Fruit fly (Drosophila melanogaster): Measurements from ENCODE around the gene Pfdn5.

Pfdn5 gene

dm6 chr3R:22491088-22491879 lies 4.4 kb downstream of the Pfdn5 start, which contains the start of the genes CCT1 and tHMG1 (continued):
- TF ChIP-seq CG1647 (GFP tag; optimal IDR thresholded peaks at IDR 0.05) (no peak), tx (GFP tag; optimal IDR thresholded peaks at IDR 0.05) (peak; percentile 47), Sin3A (optimal IDR thresholded peaks at IDR 0.05) (peak; percentile 51), sr (GFP tag; IDR thresholded peaks at IDR 0.05) (no peak), Stat92E (GFP tag; optimal IDR thresholded peaks at IDR 0.05) (no peak), CG3281 (GFP tag; optimal IDR thresholded peaks at IDR 0.05) (peak; percentile 73), bigmax (GFP tag; optimal IDR thresholded peaks at IDR 0.05) (peak; percentile 84), Nf-YB (GFP tag; optimal IDR thresholded peaks at IDR 0.05) (no peak), B-H1 (GFP tag; IDR thresholded peaks at IDR 0.05) (no peak), emc (GFP tag; optimal IDR thresholded peaks at IDR 0.05) (no peak), nau (GFP tag; optimal IDR thresholded peaks at IDR 0.05) (no peak), gfzf (GFP tag; optimal IDR thresholded peaks at IDR 0.05) (peak; percentile 14), Mes4 (GFP tag; optimal IDR thresholded peaks at IDR 0.05) (no peak), ac (GFP tag; optimal IDR thresholded peaks at IDR 0.05) (no peak), CG34376 (GFP tag; optimal IDR thresholded peaks at IDR 0.05) (no peak), CG17359 (tag; optimal IDR thresholded peaks at IDR 0.05) (no peak), CG6854 (GFP tag; optimal IDR thresholded peaks at IDR 0.05) (no peak), tgo (GFP tag; IDR thresholded peaks at IDR 0.05) (no peak), Atf-2 (GFP tag; optimal IDR thresholded peaks at IDR 0.05) (no peak), Bgb (GFP tag; IDR thresholded peaks at IDR 0.05; ENCODE audit: partially characterized antibody) (peak; percentile 93), sim (GFP tag; IDR thresholded peaks at IDR 0.05) (no peak), Sry-β (GFP tag; optimal IDR thresholded peaks at IDR 0.05) (no peak), CG9797 (GFP tag; optimal IDR thresholded peaks at IDR 0.05) (peak; percentile 23), zen2 (GFP tag; IDR thresholded peaks at IDR 0.05; ENCODE audit: partially characterized antibody) (peak; percentile 95), vnd (GFP tag; IDR thresholded peaks at IDR 0.05; ENCODE audit: partially characterized antibody) (peak; percentile 97), dpn (GFP tag; optimal IDR thresholded peaks at IDR 0.05) (peak in 1 of 2 experiments; percentile 1), Sox102F (GFP tag; optimal IDR thresholded peaks at IDR 0.05) (no peak), hkb (optimal IDR thresholded peaks at IDR 0.05) (no peak), hkb (GFP tag; IDR thresholded peaks at IDR 0.05) (no peak), CG12942 (GFP tag; optimal IDR thresholded peaks at IDR 0.05) (no peak), HmgZ (tag; optimal IDR thresholded peaks at IDR 0.05) (no peak), CG6654 (GFP tag; optimal IDR thresholded peaks at IDR 0.05) (no peak), unc-4 (GFP tag; IDR thresholded peaks at IDR 0.05; ENCODE audit: partially characterized antibody) (peak; percentile 95), corto (GFP tag; optimal IDR thresholded peaks at IDR 0.05) (no peak), PHDP (tag; optimal IDR thresholded peaks at IDR 0.05) (peak; percentile 14), bbx (GFP tag; IDR thresholded peaks at IDR 0.05; ENCODE audit: partially characterized antibody) (peak; percentile 93), CG18764 (GFP tag; optimal IDR thresholded peaks at IDR 0.05) (no peak), CG2129 (GFP tag; IDR thresholded peaks at IDR 0.05; ENCODE audit: partially characterized antibody) (peak; percentile 98), lbe (GFP tag; optimal IDR thresholded peaks at IDR 0.05) (peak; percentile 23), Ssrp (tag; optimal IDR thresholded peaks at IDR 0.05) (no peak), CG13424 (tag; optimal IDR thresholded peaks at IDR 0.05) (peak; percentile 13), CG30020 (tag; optimal IDR thresholded peaks at IDR 0.05) (peak; percentile 37), CG17328 (GFP tag; IDR thresholded peaks at IDR 0.05) (no peak), CG15514 (GFP tag; optimal IDR thresholded peaks at IDR 0.05) (peak; percentile 69), CG8478 (optimal IDR thresholded peaks at IDR 0.05) (no peak), YL-1 (GFP tag; optimal IDR thresholded peaks at IDR 0.05) (peak; percentile 69), B-H2 (GFP tag; optimal IDR thresholded peaks at IDR 0.05) (peak; percentile 37), bowl (GFP tag; IDR thresholded peaks at IDR 0.05) (no peak), CG17829 (tag; optimal IDR thresholded peaks at IDR 0.05) (peak; percentile 30)

Measured in whole organism, embryonic.